Worm (Caenorhabditis elegans) whole organism, late embryonic: ENCODE measurements around the gene ZC506.1.
A peak's percentile ranks its signal among the peaks of the same experiment; 100 is the strongest.

Experiments used
- C08G9.2 ChIP-seq: sonication (generic microtip); optimal IDR thresholded peaks from 2 replicates; lab custom pipeline; 2016; ENCODE audit warnings: mild to moderate bottlenecking, missing genetic modification characterization, moderate library complexity, missing compliant biosample characterization
- F13H6.1 ChIP-seq: sonication (generic microtip); optimal IDR thresholded peaks from 2 replicates; lab custom pipeline; 2016; ENCODE audit warnings: missing genetic modification characterization, missing compliant biosample characterization
- K09A11.1 ChIP-seq: sonication (generic microtip); optimal IDR thresholded peaks from 2 replicates; lab custom pipeline; 2017; ENCODE audit warnings: antibody characterized with exemption, mild to moderate bottlenecking, missing genetic modification characterization, missing compliant biosample characterization; ENCODE audit not compliant: insufficient read depth
- T23F11.4 ChIP-seq: fragments of 200-800 bp; sonication (Bioruptor generic); optimal IDR thresholded peaks from 2 replicates; lab custom pipeline; 2018; ENCODE audit warnings: mild to moderate bottlenecking, missing genetic modification characterization, missing compliant biosample characterization
- ama-1 ChIP-seq: fragments of 150-350 bp; optimal IDR thresholded peaks from 2 replicates; lab custom pipeline; 2014
- ceh-19 ChIP-seq: fragments of 200-800 bp; sonication (Bioruptor generic); optimal IDR thresholded peaks from 2 replicates; lab custom pipeline; 2018; ENCODE audit warnings: mild to moderate bottlenecking, missing genetic modification characterization, missing compliant biosample characterization
- ceh-22 ChIP-seq: sonication (generic microtip); optimal IDR thresholded peaks from 2 replicates; lab custom pipeline; 2017; ENCODE audit warnings: missing biosample characterization, missing genetic modification characterization
- ceh-30 ChIP-seq: fragments of 150-350 bp; optimal IDR thresholded peaks from 2 replicates; lab custom pipeline; 2014; ENCODE audit warnings: missing biosample characterization, missing genetic modification characterization
- ceh-48 ChIP-seq: sonication (generic microtip); optimal IDR thresholded peaks from 2 replicates; lab custom pipeline; 2016; ENCODE audit warnings: missing genetic modification characterization, inconsistent platforms, missing compliant biosample characterization
- ceh-6 ChIP-seq: fragments of 200-800 bp; sonication (Bioruptor generic); optimal IDR thresholded peaks from 2 replicates; lab custom pipeline; 2018; ENCODE audit warnings: mild to moderate bottlenecking, missing genetic modification characterization, missing compliant biosample characterization
- che-1 ChIP-seq: sonication (generic microtip); optimal IDR thresholded peaks from 2 replicates; lab custom pipeline; 2016; ENCODE audit warnings: mild to moderate bottlenecking, missing genetic modification characterization, missing compliant biosample characterization
- dmd-4 ChIP-seq: sonication (generic microtip); optimal IDR thresholded peaks from 2 replicates; lab custom pipeline; 2016; ENCODE audit warnings: borderline replicate concordance, missing genetic modification characterization, missing compliant biosample characterization
- dve-1 ChIP-seq: sonication (generic microtip); optimal IDR thresholded peaks from 2 replicates; lab custom pipeline; 2017; ENCODE audit warnings: antibody characterized with exemption, mild to moderate bottlenecking, missing genetic modification characterization, missing compliant biosample characterization
- elt-2 ChIP-seq: sonication (generic microtip); optimal IDR thresholded peaks from 2 replicates; lab custom pipeline; 2016; ENCODE audit warnings: missing genetic modification reagents, missing genetic modification characterization, missing compliant biosample characterization
- ets-4 ChIP-seq: sonication (generic microtip); optimal IDR thresholded peaks from 2 replicates; lab custom pipeline; 2016; ENCODE audit warnings: missing genetic modification characterization, missing compliant biosample characterization
- eyg-1 ChIP-seq: sonication (generic microtip); optimal IDR thresholded peaks from 2 replicates; lab custom pipeline; 2016; ENCODE audit warnings: missing genotype, missing genetic modification characterization, missing compliant biosample characterization
- fax-1 ChIP-seq: sonication (generic microtip); optimal IDR thresholded peaks from 2 replicates; lab custom pipeline; 2016; ENCODE audit warnings: missing genotype, missing genetic modification characterization, missing compliant biosample characterization
- fkh-10 ChIP-seq: fragments of 150-350 bp; optimal IDR thresholded peaks from 2 replicates; lab custom pipeline; 2014; ENCODE audit warnings: missing biosample characterization, missing genetic modification reagents, missing genetic modification characterization
- fkh-6 ChIP-seq: sonication (generic microtip); optimal IDR thresholded peaks from 2 replicates; lab custom pipeline; 2016; ENCODE audit warnings: missing genetic modification characterization, missing compliant biosample characterization
- hlh-15 ChIP-seq: sonication (generic microtip); optimal IDR thresholded peaks from 2 replicates; lab custom pipeline; 2016; ENCODE audit warnings: missing genetic modification characterization, missing compliant biosample characterization
- hlh-30 ChIP-seq: sonication (generic microtip); optimal IDR thresholded peaks from 2 replicates; lab custom pipeline; 2017; ENCODE audit warnings: antibody characterized with exemption, missing genetic modification characterization, missing compliant biosample characterization; ENCODE audit not compliant: insufficient read depth
- hlh-6 ChIP-seq: sonication (generic microtip); optimal IDR thresholded peaks from 2 replicates; lab custom pipeline; 2016; ENCODE audit warnings: missing genotype, missing genetic modification characterization, missing compliant biosample characterization
- hlh-8 ChIP-seq: sonication (generic microtip); optimal IDR thresholded peaks from 2 replicates; lab custom pipeline; 2016; ENCODE audit warnings: missing genotype, missing genetic modification characterization, missing compliant biosample characterization
- lin-11 ChIP-seq: fragments of 200-800 bp; sonication (Bioruptor generic); optimal IDR thresholded peaks from 2 replicates; lab custom pipeline; 2018; ENCODE audit warnings: mild to moderate bottlenecking, missing genetic modification characterization, missing compliant biosample characterization
- madf-2 ChIP-seq: sonication (generic microtip); optimal IDR thresholded peaks from 2 replicates; lab custom pipeline; 2017; ENCODE audit warnings: missing genetic modification characterization, missing compliant biosample characterization
- mec-3 ChIP-seq: sonication (generic microtip); optimal IDR thresholded peaks from 2 replicates; lab custom pipeline; 2016; ENCODE audit warnings: borderline replicate concordance, missing genetic modification characterization, missing compliant biosample characterization
- nhr-11 ChIP-seq: fragments of 150-350 bp; optimal IDR thresholded peaks from 2 replicates; lab custom pipeline; 2014; ENCODE audit warnings: missing biosample characterization, missing genetic modification characterization
- nhr-232 ChIP-seq: sonication (generic microtip); optimal IDR thresholded peaks from 2 replicates; lab custom pipeline; 2016; ENCODE audit warnings: missing genetic modification characterization, missing compliant biosample characterization
- npax-4 ChIP-seq: sonication (generic microtip); optimal IDR thresholded peaks from 2 replicates; lab custom pipeline; 2016; ENCODE audit warnings: missing genetic modification characterization, missing compliant biosample characterization
- odd-2 ChIP-seq: sonication (generic microtip); optimal IDR thresholded peaks from 2 replicates; lab custom pipeline; 2017; ENCODE audit warnings: antibody characterized with exemption, mild to moderate bottlenecking, missing genetic modification characterization, missing compliant biosample characterization
- pag-3 ChIP-seq: sonication (generic microtip); optimal IDR thresholded peaks from 2 replicates; lab custom pipeline; 2016; ENCODE audit warnings: missing compliant biosample characterization, missing genetic modification characterization, borderline replicate concordance
- pat-9 ChIP-seq: fragments of 200-800 bp; sonication (Bioruptor generic); optimal IDR thresholded peaks from 2 replicates; lab custom pipeline; 2018; ENCODE audit warnings: mild to moderate bottlenecking, missing genetic modification characterization, moderate library complexity, missing compliant biosample characterization
- pqm-1 ChIP-seq: sonication (generic microtip); optimal IDR thresholded peaks from 2 replicates; lab custom pipeline; 2016; ENCODE audit warnings: missing genetic modification characterization, missing compliant biosample characterization
- pros-1 ChIP-seq: fragments of 150-350 bp; optimal IDR thresholded peaks from 2 replicates; lab custom pipeline; 2014; ENCODE audit warnings: missing biosample characterization, missing genetic modification reagents, missing genetic modification characterization
- ref-2 ChIP-seq: sonication (generic microtip); optimal IDR thresholded peaks from 2 replicates; lab custom pipeline; 2016; ENCODE audit warnings: missing genetic modification characterization, missing compliant biosample characterization
- rnt-1 ChIP-seq: sonication (generic microtip); optimal IDR thresholded peaks from 2 replicates; lab custom pipeline; 2016; ENCODE audit warnings: missing genetic modification characterization, missing compliant biosample characterization
- sdc-2 ChIP-seq: sonication (generic microtip); optimal IDR thresholded peaks from 2 replicates; lab custom pipeline; 2016; ENCODE audit warnings: missing genotype, missing genetic modification characterization, missing compliant biosample characterization
- sox-2 ChIP-seq: fragments of 200-800 bp; sonication (Bioruptor generic); IDR thresholded peaks from 2 replicates; pipeline ENCODE4 v1.3.6; 2022; ENCODE audit warnings: missing genetic modification reagents, missing genetic modification characterization, missing compliant biosample characterization
- syd-9 ChIP-seq: sonication (generic microtip); optimal IDR thresholded peaks from 2 replicates; lab custom pipeline; 2016; ENCODE audit warnings: mild to moderate bottlenecking, missing genetic modification characterization, moderate library complexity, missing compliant biosample characterization
- tbx-2 ChIP-seq: sonication (generic microtip); optimal IDR thresholded peaks from 2 replicates; lab custom pipeline; 2016; ENCODE audit warnings: missing genetic modification characterization, missing compliant biosample characterization
- tbx-7 ChIP-seq: sonication (generic microtip); optimal IDR thresholded peaks from 2 replicates; lab custom pipeline; 2016; ENCODE audit warnings: missing genotype, missing genetic modification characterization, missing compliant biosample characterization
- unc-3 ChIP-seq, 2 experiments: fragments of 200-800 bp in 1 of 2; sonication (Bioruptor generic) in 1 of 2; sonication (generic microtip) in 1 of 2; conservative IDR thresholded peaks in 1 of 2; optimal IDR thresholded peaks in 1 of 2; 2 replicates each; pipeline versions ENCODE4 v1.3.6 to Lab custom; 2016 to 2022; ENCODE audit warnings: missing compliant biosample characterization in 2 of 2, missing genetic modification characterization in 2 of 2, missing genetic modification reagents in 1 of 2
- unc-42 ChIP-seq: sonication (generic microtip); optimal IDR thresholded peaks from 2 replicates; lab custom pipeline; 2016; ENCODE audit warnings: missing genotype, missing genetic modification characterization, missing compliant biosample characterization
- unc-86 ChIP-seq: sonication (generic microtip); optimal IDR thresholded peaks from 2 replicates; lab custom pipeline; 2016; ENCODE audit warnings: missing genetic modification characterization, missing compliant biosample characterization
- ztf-16 ChIP-seq: sonication (generic microtip); optimal IDR thresholded peaks from 2 replicates; lab custom pipeline; 2017; ENCODE audit warnings: missing genetic modification characterization, missing compliant biosample characterization

Gene ZC506.1

ce11 chrX:9924962-9925361 lies 33.8 kb upstream of the ZC506.1 start, which contains the start of gene ugt-23:
TSS of gene ugt-23 (minus strand) at chrX:9925173.
- TF ChIP-seq sdc-2 (tag; lab: Kevin White, UChicago) (no peak), syd-9 (tag; lab: Kevin White, UChicago) (no peak), sox-2 (no peak), mec-3 (tag; lab: Kevin White, UChicago) (no peak), elt-2 (tag; lab: Kevin White, UChicago) (peak; percentile 70), hlh-8 (tag; lab: Kevin White, UChicago) (no peak), fkh-6 (tag; lab: Kevin White, UChicago) (no peak)

DNA sequence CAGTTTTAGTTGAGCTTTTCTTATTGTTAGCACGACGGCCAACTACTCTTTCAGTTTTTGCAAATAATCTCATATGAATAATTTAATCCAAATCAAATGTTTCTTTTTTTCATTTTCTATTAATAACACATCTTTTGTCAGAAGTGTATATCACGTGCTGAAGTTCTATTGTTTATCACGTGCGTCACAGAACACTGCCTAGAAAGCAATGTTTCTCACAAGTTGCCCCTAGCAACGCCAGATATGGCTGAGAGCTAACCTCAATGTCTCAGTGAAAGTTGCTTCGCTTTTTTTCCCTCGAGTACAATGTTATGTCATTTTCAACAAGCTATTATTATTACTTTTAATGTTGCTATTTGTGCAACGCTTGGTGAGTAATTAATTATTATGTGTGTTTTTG lies 30.8 kb upstream of the ZC506.1 start:
- no peak for TF ChIP-seq fkh-10
- TF ChIP-seq hlh-30: peak; percentile 54
- TF ChIP-seq, all 69 proteins: peak for 1

DNA sequence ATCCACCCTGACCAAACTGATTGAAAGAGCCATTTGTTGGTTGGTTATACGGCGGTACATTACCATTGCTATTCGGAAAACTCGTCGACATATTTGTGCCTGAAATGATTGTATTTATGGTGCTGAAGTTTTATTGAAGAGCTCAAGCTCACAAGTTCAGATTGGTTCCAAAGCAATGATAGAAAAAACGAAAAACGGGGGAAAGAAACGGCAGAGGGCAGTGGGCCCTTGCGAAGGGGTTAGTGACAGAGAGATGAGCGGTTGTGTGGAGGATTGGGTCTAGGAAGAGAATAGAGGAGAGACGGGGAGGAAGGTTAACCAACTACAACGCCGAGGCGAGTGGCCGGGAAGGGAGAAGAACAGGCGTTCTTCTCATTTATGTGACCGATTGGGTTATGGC lies 27.4 kb upstream of the ZC506.1 start, which contains the start of gene nra-3:
Gene nra-3, minus strand, starts transcription at position 101 of the 400 bp plus-strand sequence.
- TF ChIP-seq ets-4 (tag; lab: Kevin White, UChicago) (no peak), sox-2 (no peak), eyg-1 (tag; lab: Kevin White, UChicago) (no peak), ceh-22 (tag; lab: Kevin White, UChicago) (no peak), tbx-2 (tag; lab: Kevin White, UChicago) (peak; percentile 44), pqm-1 (tag; lab: Kevin White, UChicago) (no peak), hlh-8 (tag; lab: Kevin White, UChicago) (no peak), hlh-15 (tag; lab: Kevin White, UChicago) (no peak), che-1 (tag; lab: Kevin White, UChicago) (no peak), ama-1 (lab: Kevin White, UChicago) (no peak), F13H6.1 (tag; lab: Kevin White, UChicago) (no peak), npax-4 (tag; lab: Kevin White, UChicago) (no peak), pros-1 (no peak), dve-1 (no peak), rnt-1 (peak; percentile 31), lin-11 (tag; lab: Kevin White, UChicago) (no peak), ceh-6 (GFP tag; lab: Kevin White, UChicago) (no peak), hlh-30 (no peak), ceh-30 (tag; lab: Kevin White, UChicago) (no peak), ceh-48 (no peak), pat-9 (no peak), mec-3 (tag; lab: Kevin White, UChicago) (no peak), unc-86 (tag; lab: Kevin White, UChicago) (no peak), unc-42 (tag; lab: Kevin White, UChicago) (peak; percentile 41), dmd-4 (tag; lab: Kevin White, UChicago) (no peak), ref-2 (tag; lab: Kevin White, UChicago) (peak; percentile 19), syd-9 (tag; lab: Kevin White, UChicago) (no peak)

ce11 chrX:9932226-9932773 lies 26.5 kb upstream of the ZC506.1 start, which contains the start of gene tsp-21:
TSS of gene tsp-21 (plus strand) at chrX:9932371.
- peak; percentile 2 for TF ChIP-seq tbx-7 (tag; lab: Kevin White, UChicago)
- no peak for TF ChIP-seq unc-3 (GFP tag; conservative IDR thresholded peaks at IDR 0.05; lab: Robert Waterston, UW)
- TF ChIP-seq unc-3 (tag; optimal IDR thresholded peaks at IDR 0.05; lab: Kevin White, UChicago): no peak
- peak; percentile 43 for TF ChIP-seq hlh-8 (tag; lab: Kevin White, UChicago)
- no peak for TF ChIP-seq hlh-15 (tag; lab: Kevin White, UChicago)
- TF ChIP-seq nhr-11 (tag; lab: Kevin White, UChicago): no peak
- peak; percentile 41 for TF ChIP-seq fkh-6 (tag; lab: Kevin White, UChicago)
- peak; percentile 20 for TF ChIP-seq K09A11.1 (tag; lab: Kevin White, UChicago)
- peak; percentile 10 for TF ChIP-seq pat-9
- peak; percentile 42 for TF ChIP-seq fax-1 (tag; lab: Kevin White, UChicago)
- TF ChIP-seq pag-3 (tag; lab: Kevin White, UChicago): no peak
- TF ChIP-seq T23F11.4 (GFP tag; lab: Kevin White, UChicago): peak; percentile 75
- peak; percentile 55 for TF ChIP-seq syd-9 (tag; lab: Kevin White, UChicago)
- TF ChIP-seq nhr-232 (tag; lab: Kevin White, UChicago): peak; percentile 58
- TF ChIP-seq madf-2: peak; percentile 80
- TF ChIP-seq ztf-16 (tag; lab: Kevin White, UChicago): peak; percentile 32
- TF ChIP-seq C08G9.2 (tag; lab: Kevin White, UChicago): peak; percentile 55
- no peak for TF ChIP-seq odd-2 (tag; lab: Kevin White, UChicago)
- no peak for TF ChIP-seq ceh-19
- peak; percentile 87 for TF ChIP-seq tbx-2 (tag; lab: Kevin White, UChicago)
- TF ChIP-seq fkh-10: no peak
- TF ChIP-seq ceh-22 (tag; lab: Kevin White, UChicago): no peak
- peak; percentile 90 for TF ChIP-seq rnt-1
- TF ChIP-seq hlh-30: peak; percentile 46
- TF ChIP-seq hlh-6 (tag; lab: Kevin White, UChicago): peak; percentile 85
